Fruit fly (Drosophila melanogaster): ENCODE measurements around the gene CG12239.
A peak's percentile ranks its signal among the peaks of the same experiment; 100 is the strongest.

dm6 chrX:5770730-5771181 is 21.2 kb upstream of the CG12239 start, which contains the start of gene CG3097:
- TF ChIP-seq ovo (GFP tag; optimal IDR thresholded peaks at IDR 0.05) (no peak), toe (GFP tag; optimal IDR thresholded peaks at IDR 0.05) (no peak), CG1620 (GFP tag; optimal IDR thresholded peaks at IDR 0.05) (no peak), cnc (optimal IDR thresholded peaks at IDR 0.05) (no peak), bab1 (GFP tag; optimal IDR thresholded peaks at IDR 0.05) (no peak), CG12768 (GFP tag; optimal IDR thresholded peaks at IDR 0.05) (no peak), Mnt (GFP tag; optimal IDR thresholded peaks at IDR 0.05) (no peak), CG5204 (GFP tag; optimal IDR thresholded peaks at IDR 0.05) (no peak), pad (GFP tag; optimal IDR thresholded peaks at IDR 0.05) (peak; percentile 81), Crg-1 (GFP tag; optimal IDR thresholded peaks at IDR 0.05) (no peak)
